Fruit fly (Drosophila melanogaster) whole organism, embryonic: ENCODE results near the gene CG33181.
A peak's percentile ranks its signal among the peaks of the same experiment; 100 is the strongest.

Experiments used
- Abd-B ChIP-seq: fragments of 200-800 bp; sonication (Bioruptor generic); optimal IDR thresholded peaks from 2 replicates; lab custom pipeline; 2018; ENCODE audit warnings: missing biosample characterization, mild to moderate bottlenecking, missing genetic modification characterization, moderate library complexity
- Atf-2 ChIP-seq: fragments of 200-800 bp; sonication (Bioruptor generic); optimal IDR thresholded peaks from 2 replicates; lab custom pipeline; 2016; ENCODE audit warnings: missing biosample characterization, missing genetic modification characterization
- CG10321 ChIP-seq: fragments of 200-800 bp; sonication (Bioruptor generic); IDR thresholded peaks from 2 replicates; pipeline ENCODE4 v1.3.6; 2022; ENCODE audit warnings: missing biosample characterization, missing genetic modification characterization
- CG10543 ChIP-seq: fragments of 200-800 bp; sonication (Bioruptor generic); optimal IDR thresholded peaks from 3 replicates; lab custom pipeline; 2017; ENCODE audit warnings: missing biosample characterization, mild to moderate bottlenecking, missing genetic modification characterization, moderate library complexity
- CG11560 ChIP-seq: fragments of 200-800 bp; sonication (Bioruptor generic); IDR thresholded peaks from 3 replicates; pipeline ENCODE4 v1.3.6; 2022; ENCODE audit warnings: missing biosample characterization, missing genetic modification characterization
- CG11723 ChIP-seq: fragments of 200-800 bp; sonication (Bioruptor generic); optimal IDR thresholded peaks from 2 replicates; lab custom pipeline; 2017; ENCODE audit warnings: missing biosample characterization, mild to moderate bottlenecking, missing genetic modification characterization
- CG1233 ChIP-seq: fragments of 200-800 bp; sonication (Bioruptor generic); optimal IDR thresholded peaks from 4 replicates; lab custom pipeline; 2018; ENCODE audit warnings: missing biosample characterization, mild to moderate bottlenecking, missing genetic modification characterization
- CG13287 ChIP-seq: fragments of 200-800 bp; sonication (Bioruptor generic); IDR thresholded peaks from 2 replicates; pipeline ENCODE4 v1.3.6; 2022; ENCODE audit warnings: missing biosample characterization, missing genetic modification characterization; ENCODE audit not compliant: partially characterized antibody
- CG14441 ChIP-seq: fragments of 200-800 bp; sonication (Bioruptor generic); IDR thresholded peaks from 2 replicates; pipeline ENCODE4 v1.3.6; 2022; ENCODE audit warnings: missing biosample characterization, missing genetic modification characterization
- CG15269 ChIP-seq: fragments of 200-800 bp; sonication (Bioruptor generic); optimal IDR thresholded peaks from 2 replicates; lab custom pipeline; 2018; ENCODE audit warnings: missing biosample characterization, mild to moderate bottlenecking, missing genetic modification characterization, moderate library complexity
- CG16779 ChIP-seq: fragments of 200-800 bp; sonication (Bioruptor generic); IDR thresholded peaks from 2 replicates; pipeline ENCODE4 v1.3.6; 2022; ENCODE audit warnings: missing biosample characterization, missing genetic modification characterization
- CG16863 ChIP-seq: fragments of 200-800 bp; sonication (Bioruptor generic); optimal IDR thresholded peaks from 3 replicates; lab custom pipeline; 2016; ENCODE audit warnings: missing biosample characterization, missing genetic modification characterization
- CG17186 ChIP-seq: fragments of 200-800 bp; sonication (Bioruptor generic); optimal IDR thresholded peaks from 3 replicates; lab custom pipeline; 2017; ENCODE audit warnings: missing biosample characterization, missing genetic modification reagents, missing genetic modification characterization
- CG18476 ChIP-seq: fragments of 200-800 bp; sonication (Bioruptor generic); optimal IDR thresholded peaks from 2 replicates; lab custom pipeline; 2016; ENCODE audit warnings: missing biosample characterization, mild to moderate bottlenecking, missing genetic modification characterization
- CG18619 ChIP-seq: fragments of 200-800 bp; sonication (Bioruptor generic); optimal IDR thresholded peaks from 3 replicates; lab custom pipeline; 2017; ENCODE audit warnings: missing biosample characterization, mild to moderate bottlenecking, missing genetic modification characterization
- CG34422 ChIP-seq: fragments of 200-800 bp; sonication (Bioruptor generic); IDR thresholded peaks from 3 replicates; pipeline ENCODE4 v1.3.6; 2022; ENCODE audit warnings: missing biosample characterization, missing genetic modification characterization
- CG4854 ChIP-seq: fragments of 200-800 bp; sonication (Bioruptor generic); optimal IDR thresholded peaks from 2 replicates; lab custom pipeline; 2016; ENCODE audit warnings: missing biosample characterization, missing genetic modification characterization, inconsistent platforms
- CG5245 ChIP-seq: fragments of 200-800 bp; sonication (Bioruptor generic); optimal IDR thresholded peaks from 3 replicates; lab custom pipeline; 2016; ENCODE audit warnings: missing biosample characterization, missing genetic modification characterization
- CG6175 ChIP-seq: fragments of 200-800 bp; sonication (Bioruptor generic); IDR thresholded peaks from 3 replicates; pipeline ENCODE4 v1.3.6; 2022; ENCODE audit warnings: missing biosample characterization, missing genetic modification characterization
- CG7987 ChIP-seq: fragments of 200-800 bp; sonication (Bioruptor generic); optimal IDR thresholded peaks from 2 replicates; lab custom pipeline; 2018; ENCODE audit warnings: missing biosample characterization, mild to moderate bottlenecking, missing genetic modification characterization, moderate library complexity
- CHES-1-like ChIP-seq: fragments of 200-800 bp; sonication (Bioruptor generic); optimal IDR thresholded peaks from 2 replicates; lab custom pipeline; 2016; ENCODE audit warnings: missing biosample characterization, missing genetic modification characterization
- Ets65A ChIP-seq: fragments of 200-800 bp; sonication (Bioruptor generic); peaks from one replicate; lab custom pipeline; 2016; ENCODE audit warnings: missing biosample characterization, missing genetic modification characterization
- HLH4C ChIP-seq: fragments of 200-800 bp; sonication (Bioruptor generic); IDR thresholded peaks from 3 replicates; pipeline ENCODE4 v1.3.6; 2022; ENCODE audit warnings: missing biosample characterization, missing genetic modification characterization; ENCODE audit not compliant: partially characterized antibody
- Lim3 ChIP-seq: fragments of 200-800 bp; sonication (Bioruptor generic); IDR thresholded peaks from 2 replicates; pipeline ENCODE4 v1.3.6; 2022; ENCODE audit warnings: missing biosample characterization, missing genetic modification characterization
- NFAT ChIP-seq: fragments of 200-800 bp; sonication (Bioruptor generic); IDR thresholded peaks from 2 replicates; pipeline ENCODE4 v1.3.6; 2022; ENCODE audit warnings: missing biosample characterization, missing genetic modification characterization
- Opbp ChIP-seq: fragments of 200-800 bp; sonication (Bioruptor generic); IDR thresholded peaks from 3 replicates; pipeline ENCODE4 v1.3.6; 2022; ENCODE audit warnings: missing biosample characterization, missing genetic modification characterization; ENCODE audit not compliant: partially characterized antibody
- PHDP ChIP-seq: fragments of 200-800 bp; sonication (Bioruptor generic); optimal IDR thresholded peaks from 3 replicates; lab custom pipeline; 2018; ENCODE audit warnings: missing biosample characterization, mild to moderate bottlenecking, missing genetic modification characterization, moderate library complexity
- Sry-δ ChIP-seq: fragments of 200-800 bp; sonication (Bioruptor generic); optimal IDR thresholded peaks from 2 replicates; lab custom pipeline; 2016; ENCODE audit warnings: missing biosample characterization, missing genetic modification characterization
- Ssrp ChIP-seq: fragments of 200-800 bp; sonication (Bioruptor generic); optimal IDR thresholded peaks from 2 replicates; lab custom pipeline; 2018; ENCODE audit warnings: missing biosample characterization, mild to moderate bottlenecking, missing genetic modification characterization, moderate library complexity
- Stat92E ChIP-seq, 3 experiments: fragments of >200 bp in 2 of 3; fragments of 200-800 bp in 1 of 3; sonication (Bioruptor generic) in 1 of 3; optimal IDR thresholded peaks; 2 replicates each; lab custom pipeline; 2017 to 2019; ENCODE audit warnings: missing biosample characterization in 3 of 3, missing genetic modification characterization in 3 of 3, mild to moderate bottlenecking in 1 of 3, moderate library complexity in 1 of 3
- Taf1 ChIP-seq: fragments of 200-800 bp; sonication (Bioruptor generic); IDR thresholded peaks from 2 replicates; pipeline ENCODE4 v1.3.6; 2022; ENCODE audit warnings: missing biosample characterization, missing genetic modification characterization
- ara ChIP-seq: fragments of 200-800 bp; sonication (Bioruptor generic); IDR thresholded peaks from 2 replicates; pipeline ENCODE4 v1.3.6; 2022; ENCODE audit warnings: missing biosample characterization, missing genetic modification characterization
- cas ChIP-seq: fragments of 200-800 bp; sonication (Bioruptor generic); IDR thresholded peaks from 2 replicates; pipeline ENCODE4 v1.3.6; 2022; ENCODE audit warnings: missing biosample characterization, missing genetic modification characterization
- corto ChIP-seq: fragments of 200-800 bp; sonication (Bioruptor generic); optimal IDR thresholded peaks from 2 replicates; lab custom pipeline; 2016; ENCODE audit warnings: missing biosample characterization, mild to moderate bottlenecking, missing genetic modification characterization, moderate library complexity
- disco-r ChIP-seq: fragments of 200-800 bp; sonication (Bioruptor generic); optimal IDR thresholded peaks from 2 replicates; lab custom pipeline; 2016; ENCODE audit warnings: missing biosample characterization, missing genetic modification characterization
- en ChIP-seq: fragments of 200-800 bp; sonication (Bioruptor generic); optimal IDR thresholded peaks from 2 replicates; lab custom pipeline; 2016; ENCODE audit warnings: missing biosample characterization, missing genetic modification characterization
- fd3F ChIP-seq: fragments of 200-800 bp; sonication (Bioruptor generic); optimal IDR thresholded peaks from 2 replicates; lab custom pipeline; 2018; ENCODE audit warnings: missing biosample characterization, mild to moderate bottlenecking, missing genetic modification characterization, moderate library complexity
- fd64A ChIP-seq: fragments of 200-800 bp; sonication (Bioruptor generic); optimal IDR thresholded peaks from 3 replicates; lab custom pipeline; 2018; ENCODE audit warnings: missing biosample characterization, mild to moderate bottlenecking, missing genetic modification characterization
- gem ChIP-seq: fragments of 200-800 bp; sonication (Bioruptor generic); optimal IDR thresholded peaks from 2 replicates; lab custom pipeline; 2019; ENCODE audit warnings: missing biosample characterization, mild to moderate bottlenecking, missing genetic modification characterization, moderate library complexity
- gfzf ChIP-seq: fragments of 200-800 bp; sonication (Bioruptor generic); optimal IDR thresholded peaks from 2 replicates; lab custom pipeline; 2016; ENCODE audit warnings: missing biosample characterization, mild to moderate bottlenecking, missing genetic modification characterization, moderate library complexity
- grn ChIP-seq: fragments of 200-800 bp; sonication (Bioruptor generic); optimal IDR thresholded peaks from 3 replicates; lab custom pipeline; 2017; ENCODE audit warnings: missing biosample characterization, missing genetic modification characterization
- gt ChIP-seq: fragments of 200-800 bp; sonication (Bioruptor generic); IDR thresholded peaks from 2 replicates; pipeline ENCODE4 v1.3.6; 2022; ENCODE audit warnings: missing biosample characterization, missing genetic modification characterization
- hb ChIP-seq: fragments of 200-800 bp; sonication (Bioruptor generic); IDR thresholded peaks from 3 replicates; pipeline ENCODE4 v1.3.6; 2022; ENCODE audit warnings: missing biosample characterization, missing genetic modification characterization; ENCODE audit not compliant: partially characterized antibody
- her ChIP-seq: fragments of 200-800 bp; sonication (Bioruptor generic); optimal IDR thresholded peaks from 2 replicates; lab custom pipeline; 2016; ENCODE audit warnings: missing biosample characterization, missing genetic modification characterization
- insv ChIP-seq, 2 experiments: fragments of 200-800 bp; sonication (Bioruptor generic); optimal IDR thresholded peaks; 3 replicates each; lab custom pipeline; 2016 to 2018; ENCODE audit warnings: missing biosample characterization in 2 of 2, missing genetic modification characterization in 2 of 2
- maf-S ChIP-seq: fragments of 200-800 bp; sonication (Bioruptor generic); optimal IDR thresholded peaks from 2 replicates; lab custom pipeline; 2016; ENCODE audit warnings: missing biosample characterization, missing genetic modification characterization
- mld ChIP-seq: fragments of 200-800 bp; sonication (Bioruptor generic); IDR thresholded peaks from 3 replicates; pipeline ENCODE4 v1.3.6; 2022; ENCODE audit warnings: missing biosample characterization, missing genetic modification characterization; ENCODE audit not compliant: partially characterized antibody
- rib ChIP-seq: fragments of 200-800 bp; sonication (Bioruptor generic); IDR thresholded peaks from 2 replicates; pipeline ENCODE4 v1.3.6; 2022; ENCODE audit warnings: missing biosample characterization, missing genetic modification characterization
- sc ChIP-seq, 3 experiments: fragments of >200 bp in 2 of 3; fragments of 200-800 bp in 1 of 3; sonication (Bioruptor generic) in 1 of 3; optimal IDR thresholded peaks; 2 replicates in 2 of 3; 3 replicates in 1 of 3; lab custom pipeline; 2017; ENCODE audit warnings: mild to moderate bottlenecking in 1 of 3, missing biosample characterization in 1 of 3, missing genetic modification characterization in 1 of 3, missing genetic modification reagents in 1 of 3
- trem ChIP-seq: fragments of 200-800 bp; optimal IDR thresholded peaks from 3 replicates; lab custom pipeline; 2019; ENCODE audit warnings: missing biosample characterization, mild to moderate bottlenecking, missing genetic modification characterization, moderate library complexity
- z ChIP-seq: fragments of 200-800 bp; sonication (Bioruptor generic); IDR thresholded peaks from 3 replicates; pipeline ENCODE4 v1.3.6; 2022; ENCODE audit warnings: missing biosample characterization, missing genetic modification characterization

Gene CG33181

DNA sequence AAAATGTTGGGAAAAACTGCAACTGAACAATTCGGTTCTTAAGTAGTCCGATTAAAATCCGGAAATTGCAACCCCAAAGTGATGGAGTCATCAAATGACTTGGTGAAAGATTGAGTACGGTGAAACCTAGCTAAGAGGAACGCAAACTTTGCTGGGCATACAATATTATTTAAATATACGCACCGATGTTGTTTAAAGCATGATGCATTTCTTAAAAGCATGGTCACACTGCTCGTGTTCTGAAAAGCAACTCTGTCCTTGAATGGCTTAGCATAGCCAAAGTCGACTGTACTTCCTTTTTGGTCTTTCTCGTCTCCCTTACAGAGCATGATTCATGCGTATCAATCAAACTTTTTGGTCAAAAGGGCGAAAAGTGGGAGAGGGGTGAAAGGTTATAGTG is 47.5 kb downstream of the CG33181 start (continued):
- TF ChIP-seq fd64A (GFP tag; lab: Kevin White, UChicago): no peak
- peak; percentile 25 for TF ChIP-seq PHDP (tag; lab: Kevin White, UChicago)
- no peak for TF ChIP-seq en (GFP tag; lab: Kevin White, UChicago)
- TF ChIP-seq CG17186: no peak
- TF ChIP-seq hb: no peak
- no peak for TF ChIP-seq ara (GFP tag; lab: Robert Waterston, UW)
- no peak for TF ChIP-seq Atf-2 (GFP tag; lab: Kevin White, UChicago)
- no peak for TF ChIP-seq rib
- no peak for TF ChIP-seq insv (GFP tag; optimal IDR thresholded peaks at IDR 0.05; lab: Kevin White, UChicago)
- no peak for TF ChIP-seq grn (GFP tag; lab: Kevin White, UChicago)
- peak; percentile 18 for TF ChIP-seq CG15269 (tag; lab: Kevin White, UChicago)
- no peak for TF ChIP-seq disco-r (GFP tag; lab: Kevin White, UChicago)
- TF ChIP-seq Sry-δ: no peak
- TF ChIP-seq CG7987: no peak
- TF ChIP-seq fd3F: no peak
- TF ChIP-seq gfzf (GFP tag; lab: Kevin White, UChicago): no peak
- TF ChIP-seq Abd-B (GFP tag; lab: Kevin White, UChicago): no peak
- no peak for TF ChIP-seq maf-S (GFP tag; lab: Kevin White, UChicago)
- no peak for TF ChIP-seq Stat92E (GFP tag; optimal IDR thresholded peaks at IDR 0.05; lab: Kevin White, UChicago)
- no peak for TF ChIP-seq Taf1 (GFP tag; lab: Robert Waterston, UW)
- TF ChIP-seq CHES-1-like: no peak
- no peak for TF ChIP-seq corto (GFP tag; lab: Kevin White, UChicago)
- no peak for TF ChIP-seq CG13287
- TF ChIP-seq Lim3 (GFP tag; lab: Robert Waterston, UW): no peak
- no peak for TF ChIP-seq HLH4C
- TF ChIP-seq CG18619 (GFP tag; lab: Kevin White, UChicago): no peak
- TF ChIP-seq Ets65A (GFP tag; lab: Kevin White, UChicago): peak; percentile 89
- TF ChIP-seq CG16863: no peak
- TF ChIP-seq CG11560 (tag; lab: Robert Waterston, UW): no peak
- TF ChIP-seq CG1233 (GFP tag; lab: Kevin White, UChicago): no peak
- no peak for TF ChIP-seq CG16779 (GFP tag; lab: Robert Waterston, UW)
- TF ChIP-seq gem (tag; lab: Kevin White, UChicago): peak; percentile 43
- TF ChIP-seq trem: no peak
- no peak for TF ChIP-seq CG18476 (GFP tag; lab: Kevin White, UChicago)
- TF ChIP-seq z: no peak
- TF ChIP-seq her: peak; percentile 14
- no peak for TF ChIP-seq CG4854
- TF ChIP-seq CG10543 (GFP tag; lab: Kevin White, UChicago): no peak
- no peak for TF ChIP-seq NFAT (GFP tag; lab: Robert Waterston, UW)
- no peak for TF ChIP-seq Opbp
- TF ChIP-seq sc (optimal IDR thresholded peaks at IDR 0.05; lab: Kevin White, UChicago): no peak
- TF ChIP-seq sc (GFP tag; optimal IDR thresholded peaks at IDR 0.05; lab: Kevin White, UChicago): no peak
- TF ChIP-seq CG6175: no peak
- no peak for TF ChIP-seq CG11723 (GFP tag; lab: Kevin White, UChicago)
- peak; percentile 42; the same call in 1 of the 2 replicates for TF ChIP-seq CG14441 (GFP tag; lab: Robert Waterston, UW)
- TF ChIP-seq Ssrp (tag; lab: Kevin White, UChicago): no peak
- no peak for TF ChIP-seq mld (GFP tag; lab: Robert Waterston, UW)
- TF ChIP-seq gt: no peak
- TF ChIP-seq CG5245: no peak
- no peak for TF ChIP-seq cas (GFP tag; lab: Robert Waterston, UW)
- no peak for TF ChIP-seq CG10321
- TF ChIP-seq CG34422: 0 out of 3 replicates have a peak, but pooled peaks have one; percentile 46
